Fruit fly (Drosophila melanogaster) whole organism, embryonic: ENCODE results near the gene CG31680.

Source experiments
- Antp ChIP-seq: fragments of 200-800 bp; sonication (Bioruptor generic); optimal IDR thresholded peaks from 3 replicates; lab custom pipeline; 2016; ENCODE audit warnings: missing biosample characterization, missing genetic modification characterization
- B-H1 ChIP-seq: fragments of 200-800 bp; sonication (Bioruptor generic); IDR thresholded peaks from 3 replicates; pipeline ENCODE4 v1.3.6; 2022; ENCODE audit warnings: missing biosample characterization, missing genetic modification characterization
- CG10543 ChIP-seq: fragments of 200-800 bp; sonication (Bioruptor generic); optimal IDR thresholded peaks from 3 replicates; lab custom pipeline; 2017; ENCODE audit warnings: missing biosample characterization, mild to moderate bottlenecking, missing genetic modification characterization, moderate library complexity
- CG11456 ChIP-seq: fragments of 200-800 bp; sonication (Bioruptor generic); IDR thresholded peaks from 3 replicates; pipeline ENCODE4 v1.3.6; 2022; ENCODE audit warnings: missing biosample characterization, missing genetic modification characterization
- CG11504 ChIP-seq: fragments of 200-800 bp; sonication (Bioruptor generic); optimal IDR thresholded peaks from 3 replicates; lab custom pipeline; 2019; ENCODE audit warnings: missing biosample characterization, mild to moderate bottlenecking, missing genetic modification characterization, moderate library complexity
- CG11696 ChIP-seq: fragments of 200-800 bp; sonication (Bioruptor generic); IDR thresholded peaks from 2 replicates; pipeline ENCODE4 v1.3.6; 2022; ENCODE audit warnings: missing biosample characterization, missing genetic modification characterization
- CG12769 ChIP-seq: fragments of 200-800 bp; sonication (Bioruptor generic); optimal IDR thresholded peaks from 2 replicates; lab custom pipeline; 2019; ENCODE audit warnings: missing biosample characterization, mild to moderate bottlenecking, missing genetic modification characterization, moderate library complexity
- CG15269 ChIP-seq: fragments of 200-800 bp; sonication (Bioruptor generic); optimal IDR thresholded peaks from 2 replicates; lab custom pipeline; 2018; ENCODE audit warnings: missing biosample characterization, mild to moderate bottlenecking, missing genetic modification characterization, moderate library complexity
- CG1603 ChIP-seq: fragments of 200-800 bp; sonication (Bioruptor generic); optimal IDR thresholded peaks from 2 replicates; lab custom pipeline; 2019; ENCODE audit warnings: missing biosample characterization, mild to moderate bottlenecking, missing genetic modification characterization, moderate library complexity
- CG1647 ChIP-seq: fragments of 200-800 bp; sonication (Bioruptor generic); optimal IDR thresholded peaks from 3 replicates; lab custom pipeline; 2016; ENCODE audit warnings: missing biosample characterization, missing genetic modification characterization
- CG16813 ChIP-seq: fragments of 200-800 bp; sonication (Bioruptor generic); IDR thresholded peaks from 3 replicates; pipeline ENCODE4 v1.3.6; 2022; ENCODE audit warnings: missing biosample characterization, missing genetic modification characterization; ENCODE audit not compliant: partially characterized antibody
- CG17829 ChIP-seq: fragments of 200-800 bp; optimal IDR thresholded peaks from 2 replicates; lab custom pipeline; 2019; ENCODE audit warnings: missing biosample characterization, mild to moderate bottlenecking, missing genetic modification characterization, moderate library complexity
- CG18764 ChIP-seq: fragments of 200-800 bp; sonication (Bioruptor generic); optimal IDR thresholded peaks from 3 replicates; lab custom pipeline; 2016; ENCODE audit warnings: missing biosample characterization, missing genetic modification characterization
- CG2120 ChIP-seq: fragments of 200-800 bp; sonication (Bioruptor generic); optimal IDR thresholded peaks from 3 replicates; lab custom pipeline; 2016; ENCODE audit warnings: missing biosample characterization, missing genetic modification characterization
- CG2889 ChIP-seq: fragments of 200-800 bp; sonication (Bioruptor generic); IDR thresholded peaks from 3 replicates; pipeline ENCODE4 v1.3.6; 2022; ENCODE audit warnings: missing biosample characterization, missing genetic modification characterization
- CG32772 ChIP-seq: fragments of 200-800 bp; sonication (Bioruptor generic); IDR thresholded peaks from 2 replicates; pipeline ENCODE4 v1.3.6; 2022; ENCODE audit warnings: missing biosample characterization, missing genetic modification characterization
- CG33213 ChIP-seq: fragments of 200-800 bp; sonication (Bioruptor generic); optimal IDR thresholded peaks from 3 replicates; lab custom pipeline; 2016; ENCODE audit warnings: missing biosample characterization, missing genetic modification characterization
- CG4282 ChIP-seq: fragments of 200-800 bp; sonication (Bioruptor generic); optimal IDR thresholded peaks from 2 replicates; lab custom pipeline; 2016; ENCODE audit warnings: missing biosample characterization, missing genetic modification characterization
- CG6765 ChIP-seq: fragments of 200-800 bp; sonication (Bioruptor generic); optimal IDR thresholded peaks from 3 replicates; lab custom pipeline; 2017; ENCODE audit warnings: missing biosample characterization, mild to moderate bottlenecking, missing genetic modification characterization
- CG7372 ChIP-seq: fragments of 200-800 bp; sonication (Bioruptor generic); IDR thresholded peaks from 2 replicates; pipeline ENCODE4 v1.3.6; 2022; ENCODE audit warnings: missing biosample characterization, missing genetic modification characterization
- CG7839 ChIP-seq: fragments of 200-800 bp; sonication (Bioruptor generic); optimal IDR thresholded peaks from 3 replicates; lab custom pipeline; 2018; ENCODE audit warnings: missing biosample characterization, mild to moderate bottlenecking, missing genetic modification characterization, moderate library complexity
- CG7928 ChIP-seq: fragments of 200-800 bp; sonication (Bioruptor generic); optimal IDR thresholded peaks from 2 replicates; lab custom pipeline; 2017; ENCODE audit warnings: missing biosample characterization, mild to moderate bottlenecking, missing genetic modification characterization
- CG7963 ChIP-seq: fragments of 200-800 bp; sonication (Bioruptor generic); IDR thresholded peaks from 3 replicates; pipeline ENCODE4 v1.3.6; 2022; ENCODE audit warnings: missing biosample characterization, missing genetic modification characterization; ENCODE audit not compliant: partially characterized antibody
- CG8290 ChIP-seq, 3 experiments: fragments of 200-800 bp; sonication (Bioruptor generic); optimal IDR thresholded peaks; 2 replicates each; lab custom pipeline; 2016 to 2019; ENCODE audit warnings: missing biosample characterization in 3 of 3, missing genetic modification characterization in 3 of 3, mild to moderate bottlenecking in 2 of 3, moderate library complexity in 1 of 3
- CG8765 ChIP-seq: fragments of 200-800 bp; sonication (Bioruptor generic); IDR thresholded peaks from 2 replicates; pipeline ENCODE4 v1.3.6; 2022; ENCODE audit warnings: missing biosample characterization, missing genetic modification characterization
- CG9817 ChIP-seq: fragments of 200-800 bp; sonication (Bioruptor generic); optimal IDR thresholded peaks from 2 replicates; lab custom pipeline; 2018; ENCODE audit warnings: missing biosample characterization, mild to moderate bottlenecking, missing genetic modification characterization, moderate library complexity
- CG9876 ChIP-seq: fragments of 200-800 bp; sonication (Bioruptor generic); optimal IDR thresholded peaks from 2 replicates; lab custom pipeline; 2016; ENCODE audit warnings: missing biosample characterization, missing genetic modification characterization
- Ets65A ChIP-seq: fragments of 200-800 bp; sonication (Bioruptor generic); peaks from one replicate; lab custom pipeline; 2016; ENCODE audit warnings: missing biosample characterization, missing genetic modification characterization
- Hr51 ChIP-seq, 2 experiments: fragments of 200-800 bp; sonication (Bioruptor generic); optimal IDR thresholded peaks; 2 replicates in 1 of 2; 3 replicates in 1 of 2; lab custom pipeline; 2016 to 2018; ENCODE audit warnings: missing biosample characterization in 2 of 2, missing genetic modification characterization in 2 of 2, mild to moderate bottlenecking in 1 of 2, moderate library complexity in 1 of 2
- Lim3 ChIP-seq: fragments of 200-800 bp; sonication (Bioruptor generic); IDR thresholded peaks from 2 replicates; pipeline ENCODE4 v1.3.6; 2022; ENCODE audit warnings: missing biosample characterization, missing genetic modification characterization
- Med ChIP-seq: fragments of 200-800 bp; sonication (Bioruptor generic); peaks from one replicate; lab custom pipeline; 2016; ENCODE audit warnings: missing biosample characterization, missing genetic modification characterization, mild to moderate bottlenecking, inconsistent platforms, moderate library complexity
- Ptx1 ChIP-seq: fragments of 200-800 bp; sonication (Bioruptor generic); IDR thresholded peaks from 2 replicates; pipeline ENCODE4 v1.3.6; 2022; ENCODE audit warnings: missing biosample characterization, missing genetic modification characterization
- Rfx ChIP-seq: fragments of 200-800 bp; sonication (Bioruptor generic); IDR thresholded peaks from 2 replicates; pipeline ENCODE4 v1.3.6; 2022; ENCODE audit warnings: missing biosample characterization, missing genetic modification characterization
- Side ChIP-seq: fragments of 200-800 bp; sonication (Bioruptor generic); optimal IDR thresholded peaks from 2 replicates; lab custom pipeline; 2016; ENCODE audit warnings: missing biosample characterization, missing genetic modification characterization
- Xbp1 ChIP-seq: fragments of 200-800 bp; sonication (Bioruptor generic); optimal IDR thresholded peaks from 3 replicates; lab custom pipeline; 2016; ENCODE audit warnings: missing biosample characterization, mild to moderate bottlenecking, missing genetic modification characterization
- cad ChIP-seq: fragments of >200 bp; optimal IDR thresholded peaks from 2 replicates; lab custom pipeline; 2017; ENCODE audit warnings: missing biosample characterization, missing genetic modification characterization
- ci ChIP-seq: fragments of 200-800 bp; sonication (Bioruptor generic); IDR thresholded peaks from 3 replicates; pipeline ENCODE4 v1.3.6; 2022; ENCODE audit warnings: missing biosample characterization, missing genetic modification characterization
- crc ChIP-seq: fragments of 200-800 bp; sonication (Bioruptor generic); optimal IDR thresholded peaks from 2 replicates; lab custom pipeline; 2016; ENCODE audit warnings: missing biosample characterization, missing genetic modification characterization
- dmrt99B ChIP-seq: fragments of 200-800 bp; sonication (Bioruptor generic); optimal IDR thresholded peaks from 2 replicates; lab custom pipeline; 2018; ENCODE audit warnings: missing biosample characterization, mild to moderate bottlenecking, missing genetic modification characterization, moderate library complexity
- dysf ChIP-seq: fragments of 200-800 bp; sonication (Bioruptor generic); IDR thresholded peaks from 3 replicates; pipeline ENCODE4 v1.3.6; 2022; ENCODE audit warnings: missing biosample characterization, missing genetic modification characterization
- ewg ChIP-seq: fragments of 200-800 bp; sonication (Bioruptor generic); optimal IDR thresholded peaks from 3 replicates; lab custom pipeline; 2017; ENCODE audit warnings: mild to moderate bottlenecking, missing biosample characterization, missing genetic modification reagents, missing genetic modification characterization
- fd96Cb ChIP-seq: fragments of 200-800 bp; sonication (Bioruptor generic); optimal IDR thresholded peaks from 2 replicates; lab custom pipeline; 2018; ENCODE audit warnings: missing biosample characterization, mild to moderate bottlenecking, missing genetic modification characterization, moderate library complexity
- gem ChIP-seq: fragments of 200-800 bp; sonication (Bioruptor generic); optimal IDR thresholded peaks from 2 replicates; lab custom pipeline; 2019; ENCODE audit warnings: missing biosample characterization, mild to moderate bottlenecking, missing genetic modification characterization, moderate library complexity
- grau ChIP-seq: fragments of 200-800 bp; optimal IDR thresholded peaks from 3 replicates; lab custom pipeline; 2019; ENCODE audit warnings: missing biosample characterization, mild to moderate bottlenecking, missing genetic modification characterization, moderate library complexity
- lmd ChIP-seq: fragments of 200-800 bp; sonication (Bioruptor generic); IDR thresholded peaks from 2 replicates; pipeline ENCODE4 v1.3.6; 2022; ENCODE audit warnings: missing biosample characterization, missing genetic modification characterization
- prd ChIP-seq, 3 experiments: fragments of >200 bp in 2 of 3; fragments of 200-800 bp in 1 of 3; sonication (Bioruptor generic) in 1 of 3; optimal IDR thresholded peaks in 2 of 3; IDR thresholded peaks in 1 of 3; 2 replicates in 2 of 3; 3 replicates in 1 of 3; pipeline versions ENCODE4 v1.3.6 to Lab custom; 2017 to 2022; ENCODE audit warnings: missing biosample characterization in 1 of 3, missing genetic modification characterization in 1 of 3
- row ChIP-seq: fragments of 200-800 bp; sonication (Bioruptor generic); IDR thresholded peaks from 3 replicates; pipeline ENCODE4 v1.3.6; 2022; ENCODE audit warnings: missing biosample characterization, missing genetic modification characterization
- sens ChIP-seq: fragments of 200-800 bp; sonication (Bioruptor generic); peaks from one replicate; lab custom pipeline; 2016; ENCODE audit warnings: missing biosample characterization, missing genetic modification characterization
- ttk ChIP-seq: fragments of 200-800 bp; sonication (Bioruptor generic); IDR thresholded peaks from 2 replicates; pipeline ENCODE4 v2.1.2; 2022; ENCODE audit warnings: missing biosample characterization, missing genetic modification characterization
- vvl ChIP-seq: fragments of 200-800 bp; sonication (Bioruptor generic); IDR thresholded peaks from 2 replicates; pipeline ENCODE4 v1.3.6; 2022; ENCODE audit warnings: missing biosample characterization, missing genetic modification characterization

The CG31680 gene

dm6 chr2L:20639821-20640220 lies at the start of gene CG31680:
TSS of gene CG31680 (plus strand) at chr2L:20640121.
- TF ChIP-seq CG16813 (GFP tag; lab: Robert Waterston, UW) (no peak), ewg (no peak), CG4282 (no peak), CG11696 (GFP tag; lab: Robert Waterston, UW) (no peak), ttk (GFP tag; lab: Robert Waterston, UW) (no peak), CG18764 (GFP tag; lab: Kevin White, UChicago) (no peak), CG1647 (GFP tag; lab: Kevin White, UChicago) (no peak), CG17829 (tag; lab: Kevin White, UChicago) (no peak), CG9876 (GFP tag; lab: Kevin White, UChicago) (no peak), CG6765 (GFP tag; lab: Kevin White, UChicago) (no peak), CG9817 (tag; lab: Kevin White, UChicago) (no peak), lmd (GFP tag; lab: Robert Waterston, UW) (no peak), CG8765 (no peak), CG7928 (GFP tag; lab: Kevin White, UChicago) (no peak), Side (no peak), CG2889 (GFP tag; lab: Robert Waterston, UW) (no peak), B-H1 (GFP tag; lab: Robert Waterston, UW) (no peak), Lim3 (no peak), CG7963 (GFP tag; lab: Robert Waterston, UW) (no peak), crc (no peak)

- TF ChIP-seq CG32772 = 0 out of 2 replicates have a peak, but pooled peaks have one; percentile 9
- 0 out of 3 replicates have a peak, but pooled peaks have one; percentile 11 for TF ChIP-seq dysf (GFP tag; lab: Robert Waterston, UW)
- TF ChIP-seq fd96Cb (tag; lab: Kevin White, UChicago) = no peak
- TF ChIP-seq CG11504 (tag; lab: Kevin White, UChicago) = peak; percentile 33
- TF ChIP-seq CG8290 (GFP tag; optimal IDR thresholded peaks at IDR 0.05; lab: Kevin White, UChicago) = no peak
- peak in 1 of 2 experiments; percentile 37 for TF ChIP-seq CG8290 (tag; optimal IDR thresholded peaks at IDR 0.05; lab: Kevin White, UChicago)
- TF ChIP-seq CG33213 (GFP tag; lab: Kevin White, UChicago) = no peak
- peak; percentile 21 for TF ChIP-seq dmrt99B (tag; lab: Kevin White, UChicago)
- TF ChIP-seq vvl (GFP tag; lab: Robert Waterston, UW) = 0 out of 2 replicates have a peak, but pooled peaks have one; percentile 10
- no peak for TF ChIP-seq CG7372
- no peak for TF ChIP-seq prd (optimal IDR thresholded peaks at IDR 0.05; lab: Kevin White, UChicago)
- TF ChIP-seq prd (GFP tag; IDR thresholded peaks at IDR 0.05; lab: Robert Waterston, UW) = peak; percentile 39; the same call in 1 of the 3 replicates
- 0 out of 2 replicates have a peak, but pooled peaks have one; percentile 20 for TF ChIP-seq ttk (GFP tag; lab: Robert Waterston, UW)
- peak; percentile 73 for TF ChIP-seq Ets65A
- peak in 1 of 2 experiments; percentile 21 for TF ChIP-seq Hr51 (GFP tag; optimal IDR thresholded peaks at IDR 0.05; lab: Kevin White, UChicago)
- TF ChIP-seq CG12769 (tag; lab: Kevin White, UChicago) = peak; percentile 9
- no peak for TF ChIP-seq CG11456 (GFP tag; lab: Robert Waterston, UW)
- TF ChIP-seq Xbp1 (GFP tag; lab: Kevin White, UChicago) = peak; percentile 7
- peak; percentile 16 for TF ChIP-seq CG2120
- peak; percentile 19; the same call in 1 of the 2 replicates for TF ChIP-seq lmd (GFP tag; lab: Robert Waterston, UW)
- peak; percentile 25 for TF ChIP-seq CG7839
- TF ChIP-seq cad = no peak
- TF ChIP-seq CG15269 = peak; percentile 14
- TF ChIP-seq ci (GFP tag; lab: Robert Waterston, UW) = no peak
- 0 out of 2 replicates have a peak, but pooled peaks have one; percentile 33 for TF ChIP-seq Rfx (GFP tag; lab: Robert Waterston, UW)
- TF ChIP-seq CG10543 = no peak
- 0 out of 2 replicates have a peak, but pooled peaks have one; percentile 16 for TF ChIP-seq Ptx1 (GFP tag; lab: Robert Waterston, UW)
- TF ChIP-seq Antp (GFP tag; lab: Kevin White, UChicago) = peak; percentile 2
- TF ChIP-seq CG1603 (tag; lab: Kevin White, UChicago) = peak; percentile 27
- TF ChIP-seq row = peak; percentile 42; the same call in 2 of the 3 replicates
- peak; percentile 62 for TF ChIP-seq sens (GFP tag; lab: Kevin White, UChicago)
- TF ChIP-seq grau = peak; percentile 16
- TF ChIP-seq Med = peak; percentile 41
- peak; percentile 26 for TF ChIP-seq gem (tag; lab: Kevin White, UChicago)
Measured at dm6 chr2L:20597744-20598143, 42.2 kb upstream of the CG31680 start.
